Worm (Caenorhabditis elegans): ENCODE measurements around the gene haf-3.

DNA sequence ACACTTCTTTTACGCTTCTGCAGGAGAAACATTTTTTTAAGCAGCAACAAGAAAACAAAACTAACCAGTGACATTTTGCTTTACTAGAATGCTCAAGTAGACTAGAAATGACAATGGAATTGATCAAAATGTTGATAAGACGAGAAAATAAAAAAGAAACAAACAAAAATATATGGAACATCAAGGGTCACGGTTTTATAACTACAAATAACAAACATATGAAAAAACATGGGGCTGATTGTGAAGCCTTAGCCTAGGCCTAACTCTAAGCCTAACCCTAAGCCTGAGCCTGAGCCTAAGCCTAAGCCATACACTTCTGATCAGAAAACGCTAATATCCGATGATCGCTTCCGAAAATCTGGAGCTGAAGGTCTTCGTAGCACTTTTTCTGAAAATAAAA lies 35.5 kb downstream of the haf-3 start, which contains the start of gene Y6E2A.10:
- TF ChIP-seq rbr-2 (tag; optimal IDR thresholded peaks at IDR 0.05) (no peak), cey-2 (tag; optimal IDR thresholded peaks at IDR 0.05; ENCODE audit: borderline replicate concordance, insufficient read depth) (no peak), nhr-76 (tag; optimal IDR thresholded peaks at IDR 0.05) (no peak)

Measured in whole organism, L4 larva.